Worm (Caenorhabditis elegans) whole organism, midembryonic: Measurements from ENCODE around the gene nhr-218.

Source experiments
- T22C8.4 ChIP-seq: fragments of 200-800 bp; sonication (Bioruptor generic); IDR thresholded peaks from 2 replicates; pipeline ENCODE4 v1.3.6; 2022; ENCODE audit warnings: missing genetic modification characterization, missing compliant biosample characterization
- cog-1 ChIP-seq: sonication (generic microtip); optimal IDR thresholded peaks from 2 replicates; lab custom pipeline; 2016; ENCODE audit warnings: missing genetic modification characterization, missing compliant biosample characterization
- flt-1 ChIP-seq: fragments of 200-800 bp; sonication (Bioruptor generic); IDR thresholded peaks from 2 replicates; pipeline ENCODE4 v1.3.6; 2022; ENCODE audit warnings: missing genetic modification characterization, missing compliant biosample characterization
- klf-2 ChIP-seq: fragments of 200-800 bp; sonication (Bioruptor generic); conservative IDR thresholded peaks from 2 replicates; pipeline ENCODE4 v1.3.6; 2022; ENCODE audit warnings: missing genetic modification reagents, missing genetic modification characterization, missing compliant biosample characterization
- med-1 ChIP-seq: sonication (generic microtip); optimal IDR thresholded peaks from 2 replicates; lab custom pipeline; 2017; ENCODE audit warnings: missing genetic modification characterization, mild to moderate bottlenecking, missing compliant biosample characterization, antibody characterized with exemption, missing genetic modification reagents; ENCODE audit not compliant: insufficient read depth
- ref-1 ChIP-seq: fragments of 200-800 bp; sonication (Bioruptor generic); conservative IDR thresholded peaks from 2 replicates; pipeline ENCODE4 v1.3.6; 2022; ENCODE audit warnings: missing genetic modification reagents, missing genetic modification characterization, missing compliant biosample characterization
- tab-1 ChIP-seq: fragments of 200-800 bp; sonication (Bioruptor generic); IDR thresholded peaks from 2 replicates; pipeline ENCODE4 v1.3.6; 2022; ENCODE audit warnings: missing genetic modification characterization, missing compliant biosample characterization
- ztf-23 ChIP-seq: fragments of 200-800 bp; sonication (Bioruptor generic); IDR thresholded peaks from 2 replicates; pipeline ENCODE4 v1.3.6; 2022; ENCODE audit warnings: missing genetic modification reagents, missing genetic modification characterization, missing compliant biosample characterization
- ztf-29 ChIP-seq: fragments of 200-800 bp; sonication (Bioruptor generic); IDR thresholded peaks from 2 replicates; pipeline ENCODE4 v1.3.6; 2022; ENCODE audit warnings: missing genetic modification reagents, missing genetic modification characterization, missing compliant biosample characterization

The nhr-218 gene

DNA sequence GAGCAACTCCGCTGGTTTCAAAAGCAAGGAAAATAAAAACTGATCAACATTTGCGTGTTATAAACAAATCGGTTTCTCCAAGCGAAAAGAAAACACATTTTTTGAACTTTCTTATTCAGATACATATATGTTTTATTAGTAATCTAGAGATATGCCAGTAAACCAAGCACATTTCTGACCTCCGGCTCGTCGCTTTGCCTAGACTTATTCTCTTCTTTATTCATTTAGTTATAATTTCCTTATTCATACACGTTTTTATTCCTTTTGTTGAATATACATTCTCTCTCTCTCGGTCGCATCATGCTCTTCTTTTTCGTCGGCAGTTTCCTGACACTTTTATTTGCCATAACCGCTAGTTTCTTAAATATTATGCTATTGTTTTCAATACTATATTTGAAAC, 40.4 kb downstream of the nhr-218 start, which contains the start of gene srbc-84:
Gene srbc-84 (plus strand): TSS at position 301 of the 400 bp plus-strand sequence.
- TF ChIP-seq cog-1 (tag; lab: Kevin White, UChicago) = no peak
- TF ChIP-seq med-1 (GFP tag; lab: Kevin White, UChicago) = no peak
- no peak for TF ChIP-seq ref-1
- TF ChIP-seq klf-2 (GFP tag; lab: Robert Waterston, UW) = no peak
- no peak for TF ChIP-seq ztf-23 (GFP tag; lab: Robert Waterston, UW)
- no peak for TF ChIP-seq ztf-29 (GFP tag; lab: Robert Waterston, UW)
- no peak for TF ChIP-seq tab-1 (GFP tag; lab: Robert Waterston, UW)
- no peak for TF ChIP-seq flt-1
- TF ChIP-seq T22C8.4 (GFP tag; lab: Robert Waterston, UW) = no peak

DNA sequence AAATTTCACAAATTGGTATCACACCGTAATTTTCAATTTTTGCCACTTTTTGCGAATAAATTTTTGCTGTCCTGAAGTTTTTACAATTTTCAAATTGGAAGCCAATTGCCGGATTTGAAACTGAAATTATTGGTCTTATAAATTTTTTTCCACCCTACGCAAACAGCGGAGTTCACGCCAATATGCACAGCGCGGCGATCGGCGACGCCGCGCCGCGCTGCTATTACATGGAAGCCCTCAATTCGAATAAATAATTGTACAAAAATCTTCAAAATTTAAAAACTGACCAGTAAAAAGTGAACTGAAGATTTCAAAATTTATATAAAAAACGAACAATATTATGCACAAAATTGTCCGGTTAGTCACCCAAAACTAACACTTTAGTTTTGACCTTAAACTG, 41.6 kb downstream of the nhr-218 start:
- TF ChIP-seq ztf-29 (GFP tag; lab: Robert Waterston, UW) = no peak
- TF ChIP-seq flt-1 = no peak
- no peak for TF ChIP-seq med-1 (GFP tag; lab: Kevin White, UChicago)
- TF ChIP-seq ztf-23 (GFP tag; lab: Robert Waterston, UW) = no peak
- no peak for TF ChIP-seq tab-1 (GFP tag; lab: Robert Waterston, UW)
- TF ChIP-seq ref-1 = no peak
- no peak for TF ChIP-seq klf-2 (GFP tag; lab: Robert Waterston, UW)
- no peak for TF ChIP-seq T22C8.4 (GFP tag; lab: Robert Waterston, UW)
- TF ChIP-seq cog-1 (tag; lab: Kevin White, UChicago) = no peak

DNA sequence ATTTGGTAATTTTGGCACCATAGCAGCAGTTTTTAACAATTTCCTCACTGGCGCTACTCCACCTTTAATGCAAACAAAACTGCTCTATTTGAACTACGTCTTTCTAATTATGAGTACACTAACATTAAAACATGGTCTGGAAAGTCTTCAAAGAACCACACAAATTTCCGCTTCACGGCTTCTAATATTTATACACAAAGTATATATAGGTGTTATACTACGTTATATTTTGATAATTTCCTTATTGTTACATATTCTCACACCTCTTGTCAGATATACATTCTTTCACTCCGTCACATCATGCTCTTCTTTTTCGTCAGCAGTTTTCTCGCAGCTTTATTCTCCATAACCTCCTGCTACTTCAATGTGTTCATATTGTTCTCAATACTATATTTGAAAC, 42.0 kb downstream of the nhr-218 start, which contains the start of gene srbc-82:
Gene srbc-82 (plus strand): TSS at position 301 of the 400 bp plus-strand sequence.
- TF ChIP-seq klf-2 (GFP tag; lab: Robert Waterston, UW) = no peak
- TF ChIP-seq T22C8.4 (GFP tag; lab: Robert Waterston, UW) = no peak
- TF ChIP-seq ztf-23 (GFP tag; lab: Robert Waterston, UW) = no peak
- no peak for TF ChIP-seq flt-1
- TF ChIP-seq ref-1 = no peak
- no peak for TF ChIP-seq med-1 (GFP tag; lab: Kevin White, UChicago)
- no peak for TF ChIP-seq ztf-29 (GFP tag; lab: Robert Waterston, UW)
- TF ChIP-seq cog-1 (tag; lab: Kevin White, UChicago) = no peak
- no peak for TF ChIP-seq tab-1 (GFP tag; lab: Robert Waterston, UW)

- TF ChIP-seq tab-1 (GFP tag; lab: Robert Waterston, UW) = no peak
- TF ChIP-seq klf-2 (GFP tag; lab: Robert Waterston, UW) = no peak
- no peak for TF ChIP-seq ztf-29 (GFP tag; lab: Robert Waterston, UW)
- no peak for TF ChIP-seq ztf-23 (GFP tag; lab: Robert Waterston, UW)
- no peak for TF ChIP-seq flt-1
- TF ChIP-seq cog-1 (tag; lab: Kevin White, UChicago) = no peak
- no peak for TF ChIP-seq ref-1
- no peak for TF ChIP-seq med-1 (GFP tag; lab: Kevin White, UChicago)
- TF ChIP-seq T22C8.4 (GFP tag; lab: Robert Waterston, UW) = no peak
These were observed 44.2 kb downstream of the nhr-218 start, which contains the start of the genes C31A11.13 and oac-6 for ce11 chrV:16302439-16302838. Gene C31A11.13 (minus strand): TSS chrV:16302551. Gene oac-6 (plus strand): TSS chrV:16302717.

DNA sequence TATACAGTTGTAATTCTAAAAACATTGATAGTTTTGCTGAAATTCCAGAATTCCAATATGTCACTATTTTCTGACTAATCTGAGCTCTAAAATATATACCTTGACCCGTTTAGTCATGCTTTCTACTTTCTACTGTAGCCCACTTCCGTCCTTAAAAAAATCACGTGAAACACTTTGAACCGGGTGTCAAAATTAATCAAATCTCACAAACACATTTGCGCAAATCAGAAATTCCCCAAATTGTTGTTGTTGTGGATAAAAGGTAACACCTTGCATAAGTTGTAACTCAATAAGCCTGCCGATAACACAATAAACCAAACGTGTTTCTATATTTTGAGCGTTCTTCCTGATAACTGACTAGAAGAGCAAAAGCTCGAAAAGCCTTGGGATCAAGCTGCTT, 49.0 kb downstream of the nhr-218 start, which contains the start of gene srxa-7:
Gene srxa-7 (plus strand): TSS at position 301 of the 400 bp plus-strand sequence.
- TF ChIP-seq ztf-23 (GFP tag; lab: Robert Waterston, UW) = no peak
- no peak for TF ChIP-seq tab-1 (GFP tag; lab: Robert Waterston, UW)
- no peak for TF ChIP-seq flt-1
- no peak for TF ChIP-seq ztf-29 (GFP tag; lab: Robert Waterston, UW)
- no peak for TF ChIP-seq cog-1 (tag; lab: Kevin White, UChicago)
- no peak for TF ChIP-seq ref-1
- TF ChIP-seq T22C8.4 (GFP tag; lab: Robert Waterston, UW) = no peak
- no peak for TF ChIP-seq med-1 (GFP tag; lab: Kevin White, UChicago)
- TF ChIP-seq klf-2 (GFP tag; lab: Robert Waterston, UW) = no peak

ce11 chrV:16308343-16308742, 50.1 kb downstream of the nhr-218 start:
- no peak for TF ChIP-seq ref-1
- no peak for TF ChIP-seq cog-1 (tag; lab: Kevin White, UChicago)
- TF ChIP-seq T22C8.4 (GFP tag; lab: Robert Waterston, UW) = no peak
- TF ChIP-seq tab-1 (GFP tag; lab: Robert Waterston, UW) = no peak
- TF ChIP-seq flt-1 = no peak
- no peak for TF ChIP-seq ztf-29 (GFP tag; lab: Robert Waterston, UW)
- TF ChIP-seq ztf-23 (GFP tag; lab: Robert Waterston, UW) = no peak
- no peak for TF ChIP-seq med-1 (GFP tag; lab: Kevin White, UChicago)
- TF ChIP-seq klf-2 (GFP tag; lab: Robert Waterston, UW) = no peak

ce11 chrV:16309523-16309922, 51.3 kb downstream of the nhr-218 start, which contains the start of gene oac-7:
Gene oac-7 (plus strand): TSS chrV:16309805.
- no peak for TF ChIP-seq ztf-29 (GFP tag; lab: Robert Waterston, UW)
- TF ChIP-seq T22C8.4 (GFP tag; lab: Robert Waterston, UW) = no peak
- no peak for TF ChIP-seq flt-1
- TF ChIP-seq cog-1 (tag; lab: Kevin White, UChicago) = no peak
- no peak for TF ChIP-seq ztf-23 (GFP tag; lab: Robert Waterston, UW)
- no peak for TF ChIP-seq tab-1 (GFP tag; lab: Robert Waterston, UW)
- no peak for TF ChIP-seq ref-1
- no peak for TF ChIP-seq klf-2 (GFP tag; lab: Robert Waterston, UW)
